Worm (Caenorhabditis elegans): ENCODE results near the gene hsp-25.
A peak's percentile ranks its signal among the peaks of the same experiment; 100 is the strongest.

- TF ChIP-seq peb-1 (tag; optimal IDR thresholded peaks at IDR 0.05) (no peak), nhr-11 (tag; optimal IDR thresholded peaks at IDR 0.05) (no peak), ceh-82 (tag; optimal IDR thresholded peaks at IDR 0.05) (no peak), skn-1 (tag; optimal IDR thresholded peaks at IDR 0.05) (no peak), unc-55 (GFP tag; optimal IDR thresholded peaks at IDR 0.05) (peak; percentile 96), mbf-1 (tag; optimal IDR thresholded peaks at IDR 0.05) (no peak), nhr-6 (tag; optimal IDR thresholded peaks at IDR 0.05) (peak; percentile 54), unc-62 (GFP tag; optimal IDR thresholded peaks at IDR 0.05) (no peak), nhr-237 (tag; optimal IDR thresholded peaks at IDR 0.05) (no peak)
Observed at ce11 chrX:5984581-5985039, 54.8 kb downstream of the hsp-25 start, which contains the start of gene klp-13.
